Worm (Caenorhabditis elegans) whole organism, L3 larva: ENCODE results near the gene C33D3.3.

Experiments
- ZK546.5 ChIP-seq: sonication (generic microtip); optimal IDR thresholded peaks from 2 replicates; lab custom pipeline; 2017; ENCODE audit warnings: missing biosample characterization, missing genetic modification characterization
- ama-1 ChIP-seq: fragments of 150-350 bp; optimal IDR thresholded peaks from 2 replicates; lab custom pipeline; 2018
- ceh-16 ChIP-seq: sonication (generic microtip); optimal IDR thresholded peaks from 2 replicates; lab custom pipeline; 2017; ENCODE audit warnings: missing biosample characterization, missing genetic modification characterization
- ceh-28 ChIP-seq: fragments of 150-350 bp; optimal IDR thresholded peaks from 2 replicates; lab custom pipeline; 2014; ENCODE audit warnings: missing biosample characterization, missing genetic modification reagents, missing genetic modification characterization
- ceh-82 ChIP-seq: fragments of 150-350 bp; optimal IDR thresholded peaks from 2 replicates; lab custom pipeline; 2014; ENCODE audit warnings: missing biosample characterization, missing genetic modification characterization
- daf-12 ChIP-seq: fragments of 150-350 bp; optimal IDR thresholded peaks from 2 replicates; lab custom pipeline; 2014; ENCODE audit warnings: missing biosample characterization, missing genetic modification reagents, missing genetic modification characterization
- egl-27 ChIP-seq: sonication (generic microtip); optimal IDR thresholded peaks from 4 replicates; lab custom pipeline; 2017; ENCODE audit warnings: missing biosample characterization, missing genetic modification reagents, missing genetic modification characterization
- egl-5 ChIP-seq: fragments of 150-350 bp; optimal IDR thresholded peaks from 2 replicates; lab custom pipeline; 2017; ENCODE audit warnings: missing biosample characterization, missing genetic modification reagents, missing genetic modification characterization, inconsistent platforms
- elt-1 ChIP-seq: fragments of 150-350 bp; optimal IDR thresholded peaks from 2 replicates; lab custom pipeline; 2014; ENCODE audit warnings: missing biosample characterization, missing genetic modification characterization
- elt-2 ChIP-seq: sonication (generic microtip); optimal IDR thresholded peaks from 2 replicates; lab custom pipeline; 2016; ENCODE audit warnings: missing genetic modification reagents, mild to moderate bottlenecking, missing genetic modification characterization, missing compliant biosample characterization
- elt-3 ChIP-seq, 3 experiments: fragments of 150-350 bp in 1 of 3; sonication (generic microtip) in 2 of 3; optimal IDR thresholded peaks; 2 replicates in 2 of 3; 4 replicates in 1 of 3; lab custom pipeline; 2014 to 2017; ENCODE audit warnings: missing biosample characterization in 3 of 3, missing genetic modification characterization in 3 of 3
- eor-1 ChIP-seq, 2 experiments: fragments of 150-350 bp; optimal IDR thresholded peaks; 2 replicates each; lab custom pipeline; 2014 to 2018; ENCODE audit warnings: missing biosample characterization in 2 of 2, missing genetic modification characterization in 2 of 2
- fkh-10 ChIP-seq: sonication (generic microtip); optimal IDR thresholded peaks from 2 replicates; lab custom pipeline; 2017; ENCODE audit warnings: missing biosample characterization, missing genetic modification reagents, missing genetic modification characterization
- fos-1 ChIP-seq: fragments of 150-350 bp; optimal IDR thresholded peaks from 2 replicates; lab custom pipeline; 2014; ENCODE audit warnings: missing biosample characterization, missing genetic modification characterization
- jun-1 ChIP-seq: fragments of 150-350 bp; optimal IDR thresholded peaks from 2 replicates; lab custom pipeline; 2014; ENCODE audit warnings: missing biosample characterization, missing genetic modification reagents, missing genetic modification characterization
- lin-15B ChIP-seq: fragments of 150-350 bp; optimal IDR thresholded peaks from 2 replicates; lab custom pipeline; 2014; ENCODE audit warnings: missing biosample characterization, missing genetic modification characterization
- lin-39 ChIP-seq: fragments of 150-350 bp; optimal IDR thresholded peaks from 2 replicates; lab custom pipeline; 2018; ENCODE audit warnings: missing biosample characterization, missing genetic modification reagents, missing genetic modification characterization
- lsy-12 ChIP-seq: sonication (generic microtip); optimal IDR thresholded peaks from 2 replicates; lab custom pipeline; 2016; ENCODE audit warnings: mild to moderate bottlenecking, missing genetic modification characterization, missing compliant biosample characterization
- mdl-1 ChIP-seq: fragments of 150-350 bp; optimal IDR thresholded peaks from 2 replicates; lab custom pipeline; 2014; ENCODE audit warnings: missing biosample characterization, missing genetic modification characterization
- mml-1 ChIP-seq: fragments of 150-350 bp; sonication (generic microtip); optimal IDR thresholded peaks from 3 replicates; lab custom pipeline; 2014; ENCODE audit warnings: missing biosample characterization, missing genetic modification characterization
- nfya-1 ChIP-seq: sonication (generic microtip); optimal IDR thresholded peaks from 2 replicates; lab custom pipeline; 2017; ENCODE audit warnings: missing genetic modification characterization, mild to moderate bottlenecking, missing compliant biosample characterization, antibody characterized with exemption, moderate library complexity; ENCODE audit not compliant: insufficient read depth
- nhr-11 ChIP-seq: fragments of 150-350 bp; optimal IDR thresholded peaks from 2 replicates; lab custom pipeline; 2014; ENCODE audit warnings: missing biosample characterization, missing genetic modification characterization
- nhr-23 ChIP-seq: fragments of 150-350 bp; optimal IDR thresholded peaks from 2 replicates; lab custom pipeline; 2014; ENCODE audit warnings: missing biosample characterization, missing genetic modification reagents, missing genetic modification characterization
- nhr-237 ChIP-seq: fragments of 150-350 bp; optimal IDR thresholded peaks from 2 replicates; lab custom pipeline; 2014; ENCODE audit warnings: missing biosample characterization, missing genetic modification characterization
- nhr-25 ChIP-seq: sonication (generic microtip); optimal IDR thresholded peaks from 2 replicates; lab custom pipeline; 2017; ENCODE audit warnings: missing biosample characterization, missing genetic modification characterization
- nhr-28 ChIP-seq: fragments of 150-350 bp; optimal IDR thresholded peaks from 2 replicates; lab custom pipeline; 2014; ENCODE audit warnings: missing biosample characterization, missing genetic modification characterization
- nhr-43 ChIP-seq: sonication (generic microtip); optimal IDR thresholded peaks from 2 replicates; lab custom pipeline; 2016; ENCODE audit warnings: mild to moderate bottlenecking, missing genetic modification characterization, missing compliant biosample characterization; ENCODE audit not compliant: poor library complexity, severe bottlenecking
- nhr-67 ChIP-seq: fragments of 150-350 bp; optimal IDR thresholded peaks from 2 replicates; lab custom pipeline; 2014; ENCODE audit warnings: missing biosample characterization, missing genetic modification characterization
- nhr-76 ChIP-seq: fragments of 150-350 bp; sonication (generic microtip); optimal IDR thresholded peaks from 5 replicates; lab custom pipeline; 2014; ENCODE audit warnings: missing biosample characterization, missing genetic modification characterization
- nhr-77 ChIP-seq: fragments of 150-350 bp; optimal IDR thresholded peaks from 2 replicates; lab custom pipeline; 2014; ENCODE audit warnings: missing biosample characterization, missing genetic modification characterization
- pha-4 ChIP-seq: fragments of 150-350 bp; optimal IDR thresholded peaks from 2 replicates; lab custom pipeline; 2014; ENCODE audit warnings: missing biosample characterization, missing genetic modification reagents, missing genetic modification characterization
- pqm-1 ChIP-seq: fragments of 150-350 bp; optimal IDR thresholded peaks from 2 replicates; lab custom pipeline; 2017; ENCODE audit warnings: missing biosample characterization, missing genetic modification characterization, inconsistent platforms
- sea-2 ChIP-seq: fragments of 150-350 bp; sonication (generic microtip); optimal IDR thresholded peaks from 4 replicates; lab custom pipeline; 2014; ENCODE audit warnings: missing biosample characterization, missing genetic modification reagents, missing genetic modification characterization
- snpc-4 ChIP-seq: fragments of 150-350 bp; optimal IDR thresholded peaks from 2 replicates; lab custom pipeline; 2014; ENCODE audit warnings: missing biosample characterization, missing genetic modification characterization
- unc-39 ChIP-seq: sonication (generic microtip); optimal IDR thresholded peaks from 4 replicates; lab custom pipeline; 2017; ENCODE audit warnings: missing biosample characterization, missing genetic modification characterization
- zag-1 ChIP-seq: fragments of 150-350 bp; optimal IDR thresholded peaks from 2 replicates; lab custom pipeline; 2014; ENCODE audit warnings: missing biosample characterization, missing genetic modification characterization

C33D3.3 gene

ce11 chrX:10505193-10505592, 20.0 kb downstream of the C33D3.3 start:
- no peak for TF ChIP-seq nhr-43 (tag; lab: Kevin White, UChicago)
- peak; percentile 95 for TF ChIP-seq nfya-1 (tag; lab: Kevin White, UChicago)
- TF ChIP-seq elt-2 = no peak
- TF ChIP-seq, all 47 proteins: peak for 1

ce11 chrX:10507971-10508370, 22.8 kb downstream of the C33D3.3 start:
- TF ChIP-seq zag-1 = no peak
- TF ChIP-seq fos-1 (tag; lab: Kevin White, UChicago) = no peak

- TF ChIP-seq lin-39 (tag; lab: Kevin White, UChicago) = no peak
- TF ChIP-seq fkh-10 (GFP tag; lab: Kevin White, UChicago) = no peak
- no peak for TF ChIP-seq ZK546.5 (tag; lab: Kevin White, UChicago)
- TF ChIP-seq zag-1 = no peak
Observed at ce11 chrX:10514056-10514455, 28.9 kb downstream of the C33D3.3 start.

- TF ChIP-seq eor-1 (tag; optimal IDR thresholded peaks at IDR 0.05; lab: Kevin White, UChicago) (no peak), nfya-1 (tag; lab: Kevin White, UChicago) (peak; percentile 82)
Observed at ce11 chrX:10514834-10515233, 29.7 kb downstream of the C33D3.3 start.

- no peak for TF ChIP-seq nhr-76 (tag; lab: Kevin White, UChicago)
- TF ChIP-seq ceh-28 (tag; lab: Kevin White, UChicago) = no peak
- no peak for TF ChIP-seq ceh-82
- no peak for TF ChIP-seq lin-15B (tag; lab: Kevin White, UChicago)
- no peak for TF ChIP-seq snpc-4 (tag; lab: Kevin White, UChicago)
- TF ChIP-seq mml-1 (tag; lab: Kevin White, UChicago) = no peak
- no peak for TF ChIP-seq egl-5 (tag; lab: Kevin White, UChicago)
- no peak for TF ChIP-seq lsy-12 (tag; lab: Kevin White, UChicago)
- TF ChIP-seq nhr-237 = no peak
- TF ChIP-seq nhr-11 (tag; lab: Kevin White, UChicago) = no peak
- no peak for TF ChIP-seq mdl-1
- TF ChIP-seq ZK546.5 (tag; lab: Kevin White, UChicago) = no peak
- no peak for TF ChIP-seq nhr-25
- TF ChIP-seq nhr-43 (tag; lab: Kevin White, UChicago) = no peak
- TF ChIP-seq elt-3 (tag; optimal IDR thresholded peaks at IDR 0.05; lab: Kevin White, UChicago) = no peak
- TF ChIP-seq, all 47 proteins: peak for 0
Observed at ce11 chrX:10516549-10516948, 31.4 kb downstream of the C33D3.3 start.

- TF ChIP-seq egl-5 (tag; lab: Kevin White, UChicago) (no peak), egl-27 (tag; lab: Kevin White, UChicago) (no peak)
Observed at ce11 chrX:10520185-10520584, 35.0 kb downstream of the C33D3.3 start.

ce11 chrX:10521313-10521712, 36.2 kb downstream of the C33D3.3 start, which contains the start of gene F14F3.4:
F14F3.4 (minus strand) TSS chrX:10521413.
- TF ChIP-seq ceh-82 (no peak), nhr-67 (no peak), nfya-1 (tag; lab: Kevin White, UChicago) (no peak), pha-4 (tag; lab: Kevin White, UChicago) (no peak), nhr-28 (tag; lab: Kevin White, UChicago) (no peak), egl-5 (tag; lab: Kevin White, UChicago) (no peak), ceh-16 (no peak), mml-1 (tag; lab: Kevin White, UChicago) (no peak)

ce11 chrX:10524483-10524948, 39.4 kb downstream of the C33D3.3 start, which contains the start of the genes mboa-7 and git-1:
mboa-7 (minus strand) TSS chrX:10524565.
git-1 (plus strand) TSS chrX:10524898.
- TF ChIP-seq jun-1 (tag; lab: Kevin White, UChicago) (peak; percentile 49), snpc-4 (tag; lab: Kevin White, UChicago) (peak; percentile 68), nhr-23 (tag; lab: Kevin White, UChicago) (peak; percentile 18), nhr-67 (no peak), ama-1 (lab: Kevin White, UChicago) (no peak), ceh-28 (tag; lab: Kevin White, UChicago) (peak; percentile 42), pqm-1 (tag; lab: Kevin White, UChicago) (no peak), zag-1 (no peak), daf-12 (tag; lab: Kevin White, UChicago) (no peak), pha-4 (tag; lab: Kevin White, UChicago) (peak; percentile 52), nhr-25 (peak; percentile 92), unc-39 (no peak), nfya-1 (tag; lab: Kevin White, UChicago) (peak; percentile 55), lin-39 (tag; lab: Kevin White, UChicago) (peak; percentile 82), elt-1 (tag; lab: Kevin White, UChicago) (no peak), nhr-77 (no peak), elt-3 (tag; optimal IDR thresholded peaks at IDR 0.05; lab: Kevin White, UChicago) (no peak), nhr-43 (tag; lab: Kevin White, UChicago) (peak; percentile 63), lin-15B (tag; lab: Kevin White, UChicago) (peak; percentile 35), lsy-12 (tag; lab: Kevin White, UChicago) (peak; percentile 0), sea-2 (no peak)
